Fruit fly (Drosophila melanogaster) whole organism, embryonic: Measurements from ENCODE around the gene CG4593.

ENCODE experiments used
- B-H1 ChIP-seq: fragments of 200-800 bp; sonication (Bioruptor generic); IDR thresholded peaks from 3 replicates; pipeline ENCODE4 v1.3.6; 2022; ENCODE audit warnings: missing biosample characterization, missing genetic modification characterization
- CG10462 ChIP-seq: fragments of 200-800 bp; sonication (Bioruptor generic); optimal IDR thresholded peaks from 2 replicates; lab custom pipeline; 2016; ENCODE audit warnings: missing biosample characterization, missing genetic modification characterization
- CG10654 ChIP-seq: fragments of 200-800 bp; sonication (Bioruptor generic); optimal IDR thresholded peaks from 2 replicates; lab custom pipeline; 2016; ENCODE audit warnings: missing biosample characterization, missing genetic modification characterization
- CG11456 ChIP-seq: fragments of 200-800 bp; sonication (Bioruptor generic); IDR thresholded peaks from 3 replicates; pipeline ENCODE4 v1.3.6; 2022; ENCODE audit warnings: missing biosample characterization, missing genetic modification characterization
- CG12769 ChIP-seq: fragments of 200-800 bp; sonication (Bioruptor generic); optimal IDR thresholded peaks from 2 replicates; lab custom pipeline; 2019; ENCODE audit warnings: missing biosample characterization, mild to moderate bottlenecking, missing genetic modification characterization, moderate library complexity
- CG13424 ChIP-seq: fragments of 200-800 bp; sonication (Bioruptor generic); optimal IDR thresholded peaks from 2 replicates; lab custom pipeline; 2019; ENCODE audit warnings: missing biosample characterization, mild to moderate bottlenecking, missing genetic modification characterization, moderate library complexity
- CG15601 ChIP-seq: fragments of 200-800 bp; sonication (Bioruptor generic); optimal IDR thresholded peaks from 3 replicates; lab custom pipeline; 2019; ENCODE audit warnings: missing biosample characterization, mild to moderate bottlenecking, missing genetic modification characterization, moderate library complexity
- CG1602 ChIP-seq: fragments of 200-800 bp; sonication (Bioruptor generic); optimal IDR thresholded peaks from 3 replicates; lab custom pipeline; 2016; ENCODE audit warnings: missing biosample characterization, missing genetic modification characterization
- CG16813 ChIP-seq: fragments of 200-800 bp; sonication (Bioruptor generic); IDR thresholded peaks from 3 replicates; pipeline ENCODE4 v1.3.6; 2022; ENCODE audit warnings: missing biosample characterization, missing genetic modification characterization; ENCODE audit not compliant: partially characterized antibody
- CG18599 ChIP-seq: fragments of 200-800 bp; sonication (Bioruptor generic); optimal IDR thresholded peaks from 3 replicates; lab custom pipeline; 2017; ENCODE audit warnings: missing biosample characterization, missing genetic modification characterization, mild to moderate bottlenecking, moderate library complexity, missing genetic modification reagents
- CG2116 ChIP-seq: fragments of 200-800 bp; sonication (Bioruptor generic); optimal IDR thresholded peaks from 3 replicates; lab custom pipeline; 2018; ENCODE audit warnings: missing biosample characterization, mild to moderate bottlenecking, missing genetic modification characterization
- CG34224 ChIP-seq: fragments of 200-800 bp; sonication (Bioruptor generic); IDR thresholded peaks from 3 replicates; pipeline ENCODE4 v1.3.6; 2022; ENCODE audit warnings: missing biosample characterization, missing genetic modification characterization; ENCODE audit not compliant: partially characterized antibody
- CG9876 ChIP-seq: fragments of 200-800 bp; sonication (Bioruptor generic); optimal IDR thresholded peaks from 2 replicates; lab custom pipeline; 2016; ENCODE audit warnings: missing biosample characterization, missing genetic modification characterization
- ERR ChIP-seq: fragments of 200-800 bp; sonication (Bioruptor generic); optimal IDR thresholded peaks from 2 replicates; lab custom pipeline; 2016; ENCODE audit warnings: missing biosample characterization, missing genetic modification characterization
- Ets97D ChIP-seq: fragments of 200-800 bp; sonication (Bioruptor generic); optimal IDR thresholded peaks from 3 replicates; lab custom pipeline; 2016; ENCODE audit warnings: missing biosample characterization, missing genetic modification characterization
- Fer1 ChIP-seq: fragments of 200-800 bp; sonication (Bioruptor generic); optimal IDR thresholded peaks from 2 replicates; lab custom pipeline; 2017; ENCODE audit warnings: missing biosample characterization, mild to moderate bottlenecking, missing genetic modification characterization
- MBD-R2 ChIP-seq: fragments of 200-800 bp; sonication (Bioruptor generic); IDR thresholded peaks from 2 replicates; pipeline ENCODE4 v1.3.6; 2022; ENCODE audit warnings: missing biosample characterization, missing genetic modification characterization
- Med ChIP-seq: fragments of 200-800 bp; sonication (Bioruptor generic); peaks from one replicate; lab custom pipeline; 2016; ENCODE audit warnings: missing biosample characterization, missing genetic modification characterization, mild to moderate bottlenecking, inconsistent platforms, moderate library complexity
- NK7.1 ChIP-seq: fragments of 200-800 bp; sonication (Bioruptor generic); optimal IDR thresholded peaks from 3 replicates; lab custom pipeline; 2016; ENCODE audit warnings: missing biosample characterization, missing genetic modification characterization
- Xbp1 ChIP-seq: fragments of 200-800 bp; sonication (Bioruptor generic); optimal IDR thresholded peaks from 3 replicates; lab custom pipeline; 2016; ENCODE audit warnings: missing biosample characterization, mild to moderate bottlenecking, missing genetic modification characterization
- YL-1 ChIP-seq: fragments of 200-800 bp; sonication (Bioruptor generic); optimal IDR thresholded peaks from 3 replicates; lab custom pipeline; 2017; ENCODE audit warnings: missing biosample characterization, mild to moderate bottlenecking, missing genetic modification characterization
- ara ChIP-seq: fragments of 200-800 bp; sonication (Bioruptor generic); IDR thresholded peaks from 2 replicates; pipeline ENCODE4 v1.3.6; 2022; ENCODE audit warnings: missing biosample characterization, missing genetic modification characterization
- br ChIP-seq: fragments of >200 bp; optimal IDR thresholded peaks from 2 replicates; lab custom pipeline; 2017
- corto ChIP-seq: fragments of 200-800 bp; sonication (Bioruptor generic); optimal IDR thresholded peaks from 2 replicates; lab custom pipeline; 2016; ENCODE audit warnings: missing biosample characterization, mild to moderate bottlenecking, missing genetic modification characterization, moderate library complexity
- crc ChIP-seq: fragments of 200-800 bp; sonication (Bioruptor generic); optimal IDR thresholded peaks from 2 replicates; lab custom pipeline; 2016; ENCODE audit warnings: missing biosample characterization, missing genetic modification characterization
- dati ChIP-seq: fragments of 200-800 bp; sonication (Bioruptor generic); IDR thresholded peaks from 2 replicates; pipeline ENCODE4 v1.3.6; 2022; ENCODE audit warnings: missing biosample characterization, missing genetic modification characterization
- emc ChIP-seq: fragments of 200-800 bp; sonication (Bioruptor generic); optimal IDR thresholded peaks from 2 replicates; lab custom pipeline; 2016; ENCODE audit warnings: missing biosample characterization, missing genetic modification characterization
- fd102C ChIP-seq: fragments of 200-800 bp; sonication (Bioruptor generic); optimal IDR thresholded peaks from 2 replicates; lab custom pipeline; 2018; ENCODE audit warnings: missing biosample characterization, mild to moderate bottlenecking, missing genetic modification characterization, moderate library complexity
- gem ChIP-seq: fragments of 200-800 bp; sonication (Bioruptor generic); optimal IDR thresholded peaks from 2 replicates; lab custom pipeline; 2019; ENCODE audit warnings: missing biosample characterization, mild to moderate bottlenecking, missing genetic modification characterization, moderate library complexity
- h ChIP-seq: fragments of >200 bp; optimal IDR thresholded peaks from 2 replicates; lab custom pipeline; 2017
- hb ChIP-seq: fragments of 200-800 bp; sonication (Bioruptor generic); IDR thresholded peaks from 3 replicates; pipeline ENCODE4 v1.3.6; 2022; ENCODE audit warnings: missing biosample characterization, missing genetic modification characterization; ENCODE audit not compliant: partially characterized antibody
- inv ChIP-seq: fragments of 200-800 bp; sonication (Bioruptor generic); IDR thresholded peaks from 2 replicates; pipeline ENCODE4 v1.3.6; 2022; ENCODE audit warnings: missing biosample characterization, missing genetic modification characterization; ENCODE audit not compliant: partially characterized antibody
- kah ChIP-seq: fragments of 200-800 bp; sonication (Bioruptor generic); optimal IDR thresholded peaks from 2 replicates; lab custom pipeline; 2018; ENCODE audit warnings: missing biosample characterization, mild to moderate bottlenecking, missing genetic modification characterization
- ken ChIP-seq: fragments of 200-800 bp; sonication (Bioruptor generic); IDR thresholded peaks from 3 replicates; pipeline ENCODE4 v1.3.6; 2022; ENCODE audit warnings: missing biosample characterization, missing genetic modification characterization
- lab ChIP-seq: fragments of 200-800 bp; sonication (Bioruptor generic); optimal IDR thresholded peaks from 3 replicates; lab custom pipeline; 2017; ENCODE audit warnings: missing biosample characterization, missing genetic modification characterization, mild to moderate bottlenecking, moderate library complexity, missing genetic modification reagents
- pan ChIP-seq, 4 experiments: fragments of >200 bp in 3 of 4; fragments of 200-800 bp in 1 of 4; sonication (Bioruptor generic) in 1 of 4; optimal IDR thresholded peaks in 3 of 4; IDR thresholded peaks in 1 of 4; 2 replicates each; pipeline versions ENCODE4 v1.3.6 to Lab custom; 2017 to 2022; ENCODE audit warnings: missing biosample characterization in 2 of 4, missing genetic modification characterization in 2 of 4, mixed read lengths in 1 of 4
- pb ChIP-seq: fragments of 200-800 bp; sonication (Bioruptor generic); optimal IDR thresholded peaks from 3 replicates; lab custom pipeline; 2016; ENCODE audit warnings: missing biosample characterization, missing genetic modification characterization
- pnt ChIP-seq: fragments of 200-800 bp; sonication (Bioruptor generic); optimal IDR thresholded peaks from 3 replicates; lab custom pipeline; 2016; ENCODE audit warnings: missing biosample characterization, missing genetic modification characterization
- pros ChIP-seq: fragments of 200-800 bp; sonication (Bioruptor generic); optimal IDR thresholded peaks from 3 replicates; lab custom pipeline; 2019; ENCODE audit warnings: missing biosample characterization, mild to moderate bottlenecking, missing genetic modification characterization, moderate library complexity
- salm ChIP-seq: fragments of 200-800 bp; sonication (Bioruptor generic); optimal IDR thresholded peaks from 2 replicates; lab custom pipeline; 2018; ENCODE audit warnings: missing biosample characterization, mild to moderate bottlenecking, missing genetic modification characterization
- sima ChIP-seq: fragments of 200-800 bp; sonication (Bioruptor generic); optimal IDR thresholded peaks from 2 replicates; lab custom pipeline; 2016; ENCODE audit warnings: missing biosample characterization, missing genetic modification characterization
- sisA ChIP-seq: fragments of 200-800 bp; sonication (Bioruptor generic); IDR thresholded peaks from 2 replicates; pipeline ENCODE4 v1.3.6; 2022; ENCODE audit warnings: missing biosample characterization, missing genetic modification characterization
- slbo ChIP-seq: fragments of 200-800 bp; sonication (Bioruptor generic); IDR thresholded peaks from 2 replicates; pipeline ENCODE4 v1.3.6; 2022; ENCODE audit warnings: missing biosample characterization, missing genetic modification characterization
- slp2 ChIP-seq: fragments of 200-800 bp; sonication (Bioruptor generic); optimal IDR thresholded peaks from 2 replicates; lab custom pipeline; 2016; ENCODE audit warnings: missing biosample characterization, missing genetic modification characterization
- sug ChIP-seq: fragments of 200-800 bp; optimal IDR thresholded peaks from 2 replicates; lab custom pipeline; 2019; ENCODE audit warnings: missing biosample characterization, mild to moderate bottlenecking, missing genetic modification characterization, moderate library complexity
- tx ChIP-seq: fragments of 200-800 bp; sonication (Bioruptor generic); optimal IDR thresholded peaks from 2 replicates; lab custom pipeline; 2016; ENCODE audit warnings: missing biosample characterization, missing genetic modification characterization

The CG4593 gene

dm6 chrX:6983500-6984320 lies 30.0 kb upstream of the CG4593 start (continued):
- TF ChIP-seq ara (GFP tag; lab: Robert Waterston, UW) (peak; percentile 58; the same call in 1 of the 2 replicates), slp2 (GFP tag; lab: Kevin White, UChicago) (no peak), crc (GFP tag; lab: Kevin White, UChicago) (no peak), pnt (no peak), emc (GFP tag; lab: Kevin White, UChicago) (no peak), fd102C (GFP tag; lab: Kevin White, UChicago) (no peak), ken (GFP tag; lab: Robert Waterston, UW) (no peak), B-H1 (GFP tag; lab: Robert Waterston, UW) (no peak)
- TF ChIP-seq, all 482 proteins: peak for 54

dm6 chrX:6985182-6985851 lies 28.4 kb upstream of the CG4593 start:
- TF ChIP-seq pb = peak; percentile 71
- peak; percentile 64 for TF ChIP-seq lab (GFP tag; lab: Kevin White, UChicago)
- peak; percentile 94 for TF ChIP-seq Med
- peak; percentile 60 for TF ChIP-seq CG9876 (GFP tag; lab: Kevin White, UChicago)
- TF ChIP-seq dati = no peak
- TF ChIP-seq corto (GFP tag; lab: Kevin White, UChicago) = peak; percentile 83
- peak; percentile 76 for TF ChIP-seq Xbp1 (GFP tag; lab: Kevin White, UChicago)
- peak; percentile 9 for TF ChIP-seq Fer1 (GFP tag; lab: Kevin White, UChicago)
- peak; percentile 58 for TF ChIP-seq CG12769
- TF ChIP-seq sisA (GFP tag; lab: Robert Waterston, UW) = peak; percentile 77
- TF ChIP-seq h = no peak
- TF ChIP-seq CG18599 (GFP tag; lab: Kevin White, UChicago) = peak; percentile 72
- TF ChIP-seq YL-1 (GFP tag; lab: Kevin White, UChicago) = no peak
- peak; percentile 66 for TF ChIP-seq slbo (GFP tag; lab: Robert Waterston, UW)
- peak; percentile 79 for TF ChIP-seq CG1602 (GFP tag; lab: Kevin White, UChicago)
- no peak for TF ChIP-seq sima (GFP tag; lab: Kevin White, UChicago)
- peak; percentile 63 for TF ChIP-seq CG10654 (GFP tag; lab: Kevin White, UChicago)
- peak; percentile 37 for TF ChIP-seq Ets97D (GFP tag; lab: Kevin White, UChicago)
- peak; percentile 63 for TF ChIP-seq tx (GFP tag; lab: Kevin White, UChicago)
- peak; percentile 91 for TF ChIP-seq gem (tag; lab: Kevin White, UChicago)
- TF ChIP-seq CG2116 (GFP tag; lab: Kevin White, UChicago) = peak; percentile 22
- TF ChIP-seq kah = peak; percentile 50
- TF ChIP-seq CG13424 (tag; lab: Kevin White, UChicago) = peak; percentile 79
- TF ChIP-seq pan (optimal IDR thresholded peaks at IDR 0.05; lab: Kevin White, UChicago) = peak in 1 of 2 experiments; percentile 15
- TF ChIP-seq pan (GFP tag; optimal IDR thresholded peaks at IDR 0.05 in 1 of 2, IDR thresholded peaks at IDR 0.05 in 1 of 2) = peak in 1 of 2 experiments; percentile 66
- peak; percentile 51 for TF ChIP-seq CG10462 (GFP tag; lab: Kevin White, UChicago)
- no peak for TF ChIP-seq MBD-R2 (GFP tag; lab: Robert Waterston, UW)
- TF ChIP-seq CG15601 (tag; lab: Kevin White, UChicago) = peak; percentile 88
- TF ChIP-seq hb (GFP tag; lab: Robert Waterston, UW) = peak; percentile 62; the same call in 2 of the 3 replicates
- TF ChIP-seq salm (tag; lab: Kevin White, UChicago) = peak; percentile 62
- no peak; the same call in 2 of the 3 replicates for TF ChIP-seq CG34224 (GFP tag; lab: Robert Waterston, UW)
- peak; percentile 54; the same call in 2 of the 3 replicates for TF ChIP-seq CG16813 (GFP tag; lab: Robert Waterston, UW)
- TF ChIP-seq br = no peak
- TF ChIP-seq NK7.1 (GFP tag; lab: Kevin White, UChicago) = peak; percentile 47
- no peak for TF ChIP-seq CG11456 (GFP tag; lab: Robert Waterston, UW)
- TF ChIP-seq sug = no peak
- TF ChIP-seq inv (GFP tag; lab: Robert Waterston, UW) = peak; percentile 42; the same call in 1 of the 2 replicates
- TF ChIP-seq pros (GFP tag; lab: Kevin White, UChicago) = peak; percentile 20
- TF ChIP-seq ERR (GFP tag; lab: Kevin White, UChicago) = peak; percentile 69
